Fruit fly (Drosophila melanogaster): ENCODE results near the gene CG10581.

CG10581 gene

dm6 chr3L:21066210-21066912 lies 32.4 kb upstream of the CG10581 start:
- TF ChIP-seq esn (GFP tag; optimal IDR thresholded peaks at IDR 0.05) (no peak), CG9139 (GFP tag; optimal IDR thresholded peaks at IDR 0.05) (no peak), spab (GFP tag; optimal IDR thresholded peaks at IDR 0.05) (no peak), CG8632 (GFP tag; optimal IDR thresholded peaks at IDR 0.05) (no peak), Sox102F (GFP tag; optimal IDR thresholded peaks at IDR 0.05) (no peak), CG8119 (GFP tag; IDR thresholded peaks at IDR 0.05) (no peak), Smox (GFP tag; optimal IDR thresholded peaks at IDR 0.05) (no peak), fd59A (GFP tag; optimal IDR thresholded peaks at IDR 0.05) (no peak), fd85E (GFP tag; optimal IDR thresholded peaks at IDR 0.05) (no peak), dac (GFP tag; optimal IDR thresholded peaks at IDR 0.05) (no peak)

dm6 chr3L:21065212-21065902 lies 31.4 kb upstream of the CG10581 start, which contains the start of gene CG43072:
Gene CG43072, plus strand, starts transcription at chr3L:21065852.
- no peak for TF ChIP-seq fd59A (GFP tag; optimal IDR thresholded peaks at IDR 0.05)
- TF ChIP-seq Blimp-1 (GFP tag; optimal IDR thresholded peaks at IDR 0.05): no peak
- no peak for TF ChIP-seq CG11762 (GFP tag; optimal IDR thresholded peaks at IDR 0.05; ENCODE audit: insufficient read depth)
- peak; percentile 67 for TF ChIP-seq Eip78C (GFP tag)
- no peak for TF ChIP-seq Sox102F (GFP tag; optimal IDR thresholded peaks at IDR 0.05)
- no peak for TF ChIP-seq Ets96B (tag; optimal IDR thresholded peaks at IDR 0.05)
- TF ChIP-seq Ets21C (GFP tag; optimal IDR thresholded peaks at IDR 0.05): no peak
- TF ChIP-seq CG4318 (GFP tag; optimal IDR thresholded peaks at IDR 0.05): no peak
- no peak for TF ChIP-seq CG8632 (GFP tag; optimal IDR thresholded peaks at IDR 0.05)
- TF ChIP-seq CG6808 (GFP tag; optimal IDR thresholded peaks at IDR 0.05): no peak
- TF ChIP-seq Met (GFP tag; optimal IDR thresholded peaks at IDR 0.05): no peak
- TF ChIP-seq salr (GFP tag; optimal IDR thresholded peaks at IDR 0.05): no peak
- no peak for TF ChIP-seq dsx (GFP tag; optimal IDR thresholded peaks at IDR 0.05; ENCODE audit: poor library complexity, severe bottlenecking)
- no peak for TF ChIP-seq dac (GFP tag; optimal IDR thresholded peaks at IDR 0.05)
- no peak for TF ChIP-seq Sox15 (GFP tag; optimal IDR thresholded peaks at IDR 0.05)
- TF ChIP-seq CG11902 (GFP tag; optimal IDR thresholded peaks at IDR 0.05): no peak
- TF ChIP-seq CG32006 (GFP tag; optimal IDR thresholded peaks at IDR 0.05): no peak
- TF ChIP-seq Eip75B (GFP tag; optimal IDR thresholded peaks at IDR 0.05): no peak
- TF ChIP-seq Hr4 (GFP tag; optimal IDR thresholded peaks at IDR 0.05): no peak
- no peak for TF ChIP-seq Smox (GFP tag; optimal IDR thresholded peaks at IDR 0.05)
- peak; percentile 24 for TF ChIP-seq Eip93F (GFP tag; optimal IDR thresholded peaks at IDR 0.05)
- TF ChIP-seq vri (GFP tag; optimal IDR thresholded peaks at IDR 0.05): peak; percentile 30
- TF ChIP-seq ss (GFP tag; optimal IDR thresholded peaks at IDR 0.05): peak in 1 of 2 experiments; percentile 6
- TF ChIP-seq fd85E (GFP tag; optimal IDR thresholded peaks at IDR 0.05): no peak
- TF ChIP-seq esn (GFP tag; optimal IDR thresholded peaks at IDR 0.05): no peak
- TF ChIP-seq CG11294 (GFP tag; IDR thresholded peaks at IDR 0.05): no peak
- TF ChIP-seq fkh (GFP tag; optimal IDR thresholded peaks at IDR 0.05): peak; percentile 38
- peak; percentile 4 for TF ChIP-seq Sox14 (GFP tag; optimal IDR thresholded peaks at IDR 0.05)
- TF ChIP-seq CG15336 (GFP tag; IDR thresholded peaks at IDR 0.05): no peak
- no peak for TF ChIP-seq CG7368 (GFP tag; optimal IDR thresholded peaks at IDR 0.05)
- no peak for TF ChIP-seq CG6163 (GFP tag; IDR thresholded peaks at IDR 0.05)
- no peak for TF ChIP-seq CG10631 (GFP tag; optimal IDR thresholded peaks at IDR 0.05)

dm6 chr3L:21064587-21064986 lies 30.6 kb upstream of the CG10581 start:
- TF ChIP-seq Eip78C (GFP tag) (peak; percentile 69), CG8119 (GFP tag; IDR thresholded peaks at IDR 0.05) (no peak)
